Fruit fly (Drosophila melanogaster) whole organism: ENCODE data around the gene msd5.

Experiments
- Dll ChIP-seq: fragments of >200 bp; optimal IDR thresholded peaks from 2 replicates; lab custom pipeline; 2017
- EcR ChIP-seq, 2 experiments: fragments of >200 bp; optimal IDR thresholded peaks; 2 replicates each; lab custom pipeline; 2017; ENCODE audit warnings: missing biosample characterization in 2 of 2, missing genetic modification characterization in 2 of 2, missing genetic modification reagents in 2 of 2
- psq ChIP-seq: fragments of >200 bp; optimal IDR thresholded peaks from 2 replicates; lab custom pipeline; 2017
- usp ChIP-seq: fragments of >200 bp; optimal IDR thresholded peaks from 2 replicates; lab custom pipeline; 2017; ENCODE audit warnings: missing biosample characterization, missing genetic modification characterization, mixed read lengths

DNA sequence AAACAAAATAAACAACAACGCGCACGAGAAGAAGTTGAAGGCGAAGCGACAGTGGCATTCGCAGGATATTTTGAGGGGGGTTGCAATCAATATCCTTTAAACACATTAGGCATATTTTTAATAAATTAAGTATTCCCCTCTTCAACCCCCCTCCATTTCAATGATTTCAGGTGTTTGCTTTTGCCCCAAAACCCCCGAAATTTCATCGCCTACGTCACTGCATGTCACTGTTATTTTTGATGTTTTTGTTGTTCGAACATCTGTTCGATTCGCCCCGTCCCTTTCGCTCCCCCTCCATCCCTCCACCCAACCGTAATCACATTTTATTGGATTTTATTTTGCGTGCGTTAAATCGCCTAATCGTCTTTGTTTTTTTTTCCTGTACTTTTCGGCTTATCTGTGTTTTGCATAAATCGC, 35.3 kb upstream of the msd5 start:
- no peak for TF ChIP-seq usp (GFP tag; lab: Kevin White, UChicago)
- TF ChIP-seq psq (lab: Kevin White, UChicago), result no peak
- no peak for TF ChIP-seq EcR (GFP tag; optimal IDR thresholded peaks at IDR 0.05; lab: Kevin White, UChicago)
- TF ChIP-seq Dll (lab: Kevin White, UChicago), result no peak
